Worm (Caenorhabditis elegans) whole organism, midembryonic: ENCODE results near the gene myo-5.

Source experiments
- T22C8.4 ChIP-seq: fragments of 200-800 bp; sonication (Bioruptor generic); IDR thresholded peaks from 2 replicates; pipeline ENCODE4 v1.3.6; 2022; ENCODE audit warnings: missing genetic modification characterization, missing compliant biosample characterization
- cog-1 ChIP-seq: sonication (generic microtip); optimal IDR thresholded peaks from 2 replicates; lab custom pipeline; 2016; ENCODE audit warnings: missing genetic modification characterization, missing compliant biosample characterization
- flt-1 ChIP-seq: fragments of 200-800 bp; sonication (Bioruptor generic); IDR thresholded peaks from 2 replicates; pipeline ENCODE4 v1.3.6; 2022; ENCODE audit warnings: missing genetic modification characterization, missing compliant biosample characterization
- klf-2 ChIP-seq: fragments of 200-800 bp; sonication (Bioruptor generic); conservative IDR thresholded peaks from 2 replicates; pipeline ENCODE4 v1.3.6; 2022; ENCODE audit warnings: missing genetic modification reagents, missing genetic modification characterization, missing compliant biosample characterization
- med-1 ChIP-seq: sonication (generic microtip); optimal IDR thresholded peaks from 2 replicates; lab custom pipeline; 2017; ENCODE audit warnings: missing genetic modification characterization, mild to moderate bottlenecking, missing compliant biosample characterization, antibody characterized with exemption, missing genetic modification reagents; ENCODE audit not compliant: insufficient read depth
- ref-1 ChIP-seq: fragments of 200-800 bp; sonication (Bioruptor generic); conservative IDR thresholded peaks from 2 replicates; pipeline ENCODE4 v1.3.6; 2022; ENCODE audit warnings: missing genetic modification reagents, missing genetic modification characterization, missing compliant biosample characterization
- tab-1 ChIP-seq: fragments of 200-800 bp; sonication (Bioruptor generic); IDR thresholded peaks from 2 replicates; pipeline ENCODE4 v1.3.6; 2022; ENCODE audit warnings: missing genetic modification characterization, missing compliant biosample characterization
- ztf-23 ChIP-seq: fragments of 200-800 bp; sonication (Bioruptor generic); IDR thresholded peaks from 2 replicates; pipeline ENCODE4 v1.3.6; 2022; ENCODE audit warnings: missing genetic modification reagents, missing genetic modification characterization, missing compliant biosample characterization
- ztf-29 ChIP-seq: fragments of 200-800 bp; sonication (Bioruptor generic); IDR thresholded peaks from 2 replicates; pipeline ENCODE4 v1.3.6; 2022; ENCODE audit warnings: missing genetic modification reagents, missing genetic modification characterization, missing compliant biosample characterization

Gene myo-5

DNA sequence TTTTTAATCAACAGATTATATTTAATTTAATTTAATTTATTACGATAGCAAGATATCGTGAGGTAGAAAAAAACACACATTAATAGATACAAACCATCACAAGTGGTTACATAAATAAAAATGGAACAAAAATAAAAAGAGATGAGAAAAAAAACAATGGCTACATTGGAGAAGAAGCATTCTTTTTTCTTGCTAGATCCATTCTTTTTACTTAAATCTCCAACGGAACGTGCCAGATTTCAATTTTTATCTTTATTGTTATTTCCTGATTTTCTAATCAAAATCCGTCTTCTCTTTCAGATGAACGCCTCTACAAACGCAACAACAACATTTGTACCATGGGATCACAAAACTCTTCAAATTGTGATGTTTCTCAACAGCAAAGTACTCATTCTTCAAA, 34.8 kb downstream of the myo-5 start, which contains the start of gene D1014.2:
D1014.2 (plus strand) TSS at position 301 of the 400 bp plus-strand sequence.
- no peak for TF ChIP-seq ztf-29 (GFP tag; lab: Robert Waterston, UW)
- TF ChIP-seq klf-2 (GFP tag; lab: Robert Waterston, UW), result no peak
- TF ChIP-seq med-1 (GFP tag; lab: Kevin White, UChicago), result no peak
- no peak for TF ChIP-seq T22C8.4 (GFP tag; lab: Robert Waterston, UW)
- no peak for TF ChIP-seq ztf-23
- TF ChIP-seq cog-1 (tag; lab: Kevin White, UChicago), result no peak
- TF ChIP-seq ref-1 (GFP tag; lab: Robert Waterston, UW), result no peak

DNA sequence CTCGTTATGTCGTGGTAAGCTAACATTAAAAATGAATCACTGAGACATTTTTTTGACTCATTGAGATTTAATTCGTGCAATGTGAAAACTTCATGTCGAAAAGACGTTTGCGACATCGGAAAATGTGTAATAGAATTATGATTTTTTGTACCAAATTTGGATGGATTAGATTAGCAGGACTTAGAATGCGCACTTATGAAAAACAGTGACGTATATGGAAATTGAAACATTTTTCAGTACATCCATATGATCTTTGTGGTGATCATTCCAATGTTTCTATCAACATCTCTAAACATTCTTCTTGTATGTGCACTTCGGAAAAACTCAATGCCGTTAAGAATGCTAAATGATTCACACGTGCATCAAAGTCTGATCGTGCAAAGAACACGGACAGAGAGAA, 35.7 kb downstream of the myo-5 start:
- TF ChIP-seq flt-1 (GFP tag; lab: Robert Waterston, UW) (no peak), T22C8.4 (GFP tag; lab: Robert Waterston, UW) (no peak), ref-1 (GFP tag; lab: Robert Waterston, UW) (no peak), tab-1 (GFP tag; lab: Robert Waterston, UW) (no peak), ztf-23 (no peak), ztf-29 (GFP tag; lab: Robert Waterston, UW) (no peak), med-1 (GFP tag; lab: Kevin White, UChicago) (no peak), cog-1 (tag; lab: Kevin White, UChicago) (no peak), klf-2 (GFP tag; lab: Robert Waterston, UW) (no peak)

DNA sequence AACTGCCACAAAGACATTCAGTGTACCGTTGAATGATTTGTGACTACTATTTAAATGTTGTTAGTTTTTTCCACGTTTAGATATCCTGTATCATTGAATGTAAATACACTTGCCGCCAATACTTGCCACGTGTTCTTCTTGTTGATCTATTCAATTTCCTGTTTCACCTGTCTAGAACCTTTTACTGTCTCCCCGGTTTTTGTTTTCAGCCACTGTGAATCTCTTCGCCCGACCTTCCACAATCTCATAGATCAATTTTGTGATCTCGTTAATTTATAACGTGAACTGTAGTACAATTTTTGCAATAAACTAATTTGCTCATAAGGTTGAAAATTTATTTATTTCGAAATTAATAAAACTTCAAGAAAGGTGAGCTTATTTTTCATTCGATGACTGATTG, 36.6 kb downstream of the myo-5 start, which contains the start of gene D1014.13:
D1014.13 (plus strand) TSS at position 301 of the 400 bp plus-strand sequence.
- TF ChIP-seq med-1 (GFP tag; lab: Kevin White, UChicago), result no peak
- no peak for TF ChIP-seq tab-1 (GFP tag; lab: Robert Waterston, UW)
- no peak for TF ChIP-seq cog-1 (tag; lab: Kevin White, UChicago)
- no peak for TF ChIP-seq ztf-23
- no peak for TF ChIP-seq ref-1 (GFP tag; lab: Robert Waterston, UW)
- TF ChIP-seq flt-1 (GFP tag; lab: Robert Waterston, UW), result no peak
- no peak for TF ChIP-seq T22C8.4 (GFP tag; lab: Robert Waterston, UW)
- no peak for TF ChIP-seq klf-2 (GFP tag; lab: Robert Waterston, UW)
- no peak for TF ChIP-seq ztf-29 (GFP tag; lab: Robert Waterston, UW)

DNA sequence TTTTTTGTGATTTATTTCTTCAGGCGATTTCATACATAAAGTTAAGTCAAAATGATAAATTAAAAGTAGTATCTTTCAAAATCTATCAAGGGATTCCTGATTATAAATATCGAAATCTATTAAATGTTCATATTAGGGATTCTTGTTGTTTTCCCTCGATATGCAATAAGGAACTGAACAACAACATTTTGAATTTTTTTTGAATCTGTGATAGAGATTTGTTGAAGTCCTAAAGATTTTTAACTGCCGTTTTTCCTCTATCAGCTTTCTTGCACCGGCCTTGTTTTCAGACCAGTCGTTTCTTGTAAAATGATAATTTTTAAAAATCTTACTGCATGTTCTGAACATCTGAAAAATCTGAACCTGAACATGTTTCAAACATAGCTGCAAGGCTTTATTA, 47.0 kb downstream of the myo-5 start:
- no peak for TF ChIP-seq ztf-23
- TF ChIP-seq cog-1 (tag; lab: Kevin White, UChicago), result no peak
- TF ChIP-seq tab-1 (GFP tag; lab: Robert Waterston, UW), result no peak
- no peak for TF ChIP-seq klf-2 (GFP tag; lab: Robert Waterston, UW)
- no peak for TF ChIP-seq T22C8.4 (GFP tag; lab: Robert Waterston, UW)
- TF ChIP-seq ref-1 (GFP tag; lab: Robert Waterston, UW), result no peak
- no peak for TF ChIP-seq ztf-29 (GFP tag; lab: Robert Waterston, UW)
- no peak for TF ChIP-seq med-1 (GFP tag; lab: Kevin White, UChicago)
- no peak for TF ChIP-seq flt-1 (GFP tag; lab: Robert Waterston, UW)

DNA sequence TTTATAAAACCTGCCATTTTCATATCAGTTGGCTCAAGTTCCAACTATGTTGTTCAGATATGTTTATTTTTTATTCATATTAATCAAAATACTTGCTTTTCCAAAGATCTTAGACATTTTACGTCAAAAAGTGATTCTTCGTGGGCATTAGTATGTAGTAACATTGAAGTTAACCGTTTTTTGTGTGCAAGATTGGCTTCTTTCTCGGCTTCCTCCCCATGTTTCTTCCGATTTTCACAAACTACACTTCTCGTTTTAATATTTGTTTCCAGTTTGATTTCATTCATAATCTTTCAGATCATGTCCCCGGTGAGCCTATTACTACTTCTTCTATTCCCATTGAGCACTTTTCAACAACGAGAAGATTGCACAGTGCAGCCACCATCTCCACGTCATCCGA, 48.7 kb downstream of the myo-5 start, which contains the start of gene sul-2:
sul-2 (plus strand) TSS at position 301 of the 400 bp plus-strand sequence.
- TF ChIP-seq ref-1 (GFP tag; lab: Robert Waterston, UW), result no peak
- no peak for TF ChIP-seq med-1 (GFP tag; lab: Kevin White, UChicago)
- no peak for TF ChIP-seq ztf-23
- TF ChIP-seq ztf-29 (GFP tag; lab: Robert Waterston, UW), result no peak
- no peak for TF ChIP-seq tab-1 (GFP tag; lab: Robert Waterston, UW)
- TF ChIP-seq T22C8.4 (GFP tag; lab: Robert Waterston, UW), result no peak
- no peak for TF ChIP-seq cog-1 (tag; lab: Kevin White, UChicago)
- TF ChIP-seq flt-1 (GFP tag; lab: Robert Waterston, UW), result no peak
- no peak for TF ChIP-seq klf-2 (GFP tag; lab: Robert Waterston, UW)

- TF ChIP-seq ref-1 (GFP tag; lab: Robert Waterston, UW) (no peak), tab-1 (GFP tag; lab: Robert Waterston, UW) (no peak), ztf-23 (no peak), klf-2 (GFP tag; lab: Robert Waterston, UW) (no peak), med-1 (GFP tag; lab: Kevin White, UChicago) (no peak), ztf-29 (GFP tag; lab: Robert Waterston, UW) (no peak), cog-1 (tag; lab: Kevin White, UChicago) (no peak), flt-1 (GFP tag; lab: Robert Waterston, UW) (no peak), T22C8.4 (GFP tag; lab: Robert Waterston, UW) (no peak)
Observed at ce11 chrV:8159629-8160028, 50.9 kb downstream of the myo-5 start, which contains the start of gene F20D6.6. Gene F20D6.6 (plus strand): TSS chrV:8159929.

ce11 chrV:8161699-8162098, 52.9 kb downstream of the myo-5 start, which contains the start of gene F20D6.5:
Gene F20D6.5 (plus strand): TSS chrV:8161957.
- no peak for TF ChIP-seq T22C8.4 (GFP tag; lab: Robert Waterston, UW)
- no peak for TF ChIP-seq ref-1 (GFP tag; lab: Robert Waterston, UW)
- TF ChIP-seq klf-2 (GFP tag; lab: Robert Waterston, UW), result no peak
- no peak for TF ChIP-seq ztf-23
- TF ChIP-seq cog-1 (tag; lab: Kevin White, UChicago), result no peak
- no peak for TF ChIP-seq ztf-29 (GFP tag; lab: Robert Waterston, UW)
- no peak for TF ChIP-seq flt-1 (GFP tag; lab: Robert Waterston, UW)
- TF ChIP-seq tab-1 (GFP tag; lab: Robert Waterston, UW), result no peak
- TF ChIP-seq med-1 (GFP tag; lab: Kevin White, UChicago), result no peak

DNA sequence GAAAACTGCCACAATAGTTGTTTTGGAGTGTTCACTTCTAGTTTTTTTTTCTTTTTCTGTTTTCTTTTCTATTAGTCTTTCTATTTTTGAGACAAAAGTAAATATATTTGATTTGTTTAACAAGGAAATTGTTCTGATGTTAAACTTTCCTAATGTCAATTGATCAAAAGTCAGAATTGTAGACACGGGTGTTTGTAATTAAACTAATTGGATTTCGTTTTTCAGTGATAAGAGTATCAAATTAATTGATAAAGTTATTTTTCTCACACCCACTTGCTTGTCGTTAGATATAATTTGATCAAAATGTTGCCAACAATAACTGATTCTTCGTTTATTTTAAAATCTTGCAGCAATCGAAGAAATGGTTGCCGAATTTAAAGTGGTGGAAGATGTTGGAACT, 54.4 kb downstream of the myo-5 start:
- TF ChIP-seq cog-1 (tag; lab: Kevin White, UChicago) (no peak), med-1 (GFP tag; lab: Kevin White, UChicago) (no peak)
